Worm (Caenorhabditis elegans): ENCODE data around the gene Y41G9A.5.

DNA sequence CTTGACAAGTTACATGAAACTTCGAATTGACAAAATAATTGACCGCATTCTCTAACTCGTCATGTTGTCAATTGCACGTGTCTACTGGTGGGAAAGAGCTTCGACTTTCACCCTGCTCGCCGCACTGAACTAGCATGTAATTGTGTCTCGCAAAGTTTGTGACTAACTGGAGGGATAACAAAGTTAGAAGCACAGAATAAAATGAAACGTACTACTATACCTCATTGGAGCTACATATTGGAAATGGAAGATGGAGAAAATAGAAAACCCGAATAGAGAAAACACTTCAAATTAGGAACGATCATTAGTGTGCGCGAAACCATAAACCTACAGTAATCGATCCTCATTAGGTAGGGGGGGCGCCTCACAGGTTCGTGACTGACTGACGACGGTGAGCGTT, 18.9 kb upstream of the Y41G9A.5 start:
- TF ChIP-seq him-1 (tag; optimal IDR thresholded peaks at IDR 0.05): no peak
- TF ChIP-seq dao-5 (tag; optimal IDR thresholded peaks at IDR 0.05): no peak

All from whole organism, L4/young adult.